Worm (Caenorhabditis elegans): ENCODE results near the gene F36H5.4.
"Not testable (repeated sequence)": the region's sequence is repeated elsewhere in the genome, so short reads cannot be mapped to it uniquely, and the experiment has no call there.

The F36H5.4 gene

DNA sequence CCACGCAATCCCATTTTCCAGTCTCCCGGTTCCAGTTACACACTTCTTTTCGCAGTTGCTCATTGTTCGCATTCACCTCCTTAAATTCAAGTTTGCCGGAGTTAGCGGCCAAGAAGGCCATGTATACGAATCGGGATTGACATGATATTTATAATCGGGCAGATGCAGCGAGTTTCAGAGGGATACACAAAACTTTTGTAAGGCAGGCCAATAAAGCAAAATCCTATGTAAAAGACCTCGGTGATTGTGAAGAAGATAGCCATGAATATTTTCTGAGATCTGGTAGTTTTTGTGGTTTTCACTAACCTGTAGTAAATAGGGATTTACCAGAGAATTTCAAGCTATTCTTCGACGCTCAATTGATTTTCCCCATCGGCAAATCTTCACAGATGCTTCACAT lies 5.1 kb downstream of the F36H5.4 start:
- TF ChIP-seq elt-1 (tag; optimal IDR thresholded peaks at IDR 0.05) (no peak), sea-2 (GFP tag; optimal IDR thresholded peaks at IDR 0.05) (no peak), fkh-10 (GFP tag; optimal IDR thresholded peaks at IDR 0.05) (no peak), nhr-67 (tag; optimal IDR thresholded peaks at IDR 0.05) (no peak), nhr-28 (tag; optimal IDR thresholded peaks at IDR 0.05) (no peak), fkh-2 (tag; optimal IDR thresholded peaks at IDR 0.05) (no peak), ceh-9 (tag; optimal IDR thresholded peaks at IDR 0.05) (no peak), mml-1 (tag; optimal IDR thresholded peaks at IDR 0.05) (no peak)

DNA sequence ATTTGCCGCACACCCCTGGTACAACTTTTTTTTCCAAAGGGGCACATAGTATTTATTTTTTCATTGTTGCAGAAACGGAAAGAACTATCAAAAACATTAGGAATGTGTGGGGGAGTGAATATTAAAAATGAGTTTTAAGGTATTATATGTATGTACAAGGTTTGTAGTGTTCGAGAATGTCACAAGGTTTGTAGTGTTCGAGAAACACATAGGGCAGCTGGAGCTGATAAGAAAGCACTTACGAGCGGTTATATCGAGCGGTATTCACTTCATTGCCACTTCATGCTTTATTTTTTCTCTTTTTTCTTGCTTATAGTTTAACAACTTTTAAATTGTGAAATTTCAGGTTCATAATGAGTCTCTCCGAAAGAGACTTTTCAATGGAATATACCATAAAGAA lies 5.8 kb downstream of the F36H5.4 start:
- peak; percentile 75 for TF ChIP-seq elt-2 (tag; optimal IDR thresholded peaks at IDR 0.05)
- peak; percentile 39 for TF ChIP-seq pqm-1 (tag; optimal IDR thresholded peaks at IDR 0.05)

ce11 chrII:1771347-1771746 lies 9.7 kb downstream of the F36H5.4 start, which contains the start of gene math-26:
TSS of gene math-26 (plus strand) at chrII:1771647.
- TF ChIP-seq elt-2 (tag; optimal IDR thresholded peaks at IDR 0.05), result peak; percentile 21

- TF ChIP-seq ceh-28 (tag; optimal IDR thresholded peaks at IDR 0.05) (no peak), fos-1 (tag; optimal IDR thresholded peaks at IDR 0.05) (no peak), jun-1 (tag; optimal IDR thresholded peaks at IDR 0.05) (no peak), lsy-12 (tag; optimal IDR thresholded peaks at IDR 0.05) (no peak), R02D3.7 (tag; optimal IDR thresholded peaks at IDR 0.05) (no peak), nhr-237 (tag; optimal IDR thresholded peaks at IDR 0.05) (no peak), egl-5 (tag; optimal IDR thresholded peaks at IDR 0.05) (no peak), elt-1 (tag; optimal IDR thresholded peaks at IDR 0.05) (no peak), unc-62 (GFP tag; optimal IDR thresholded peaks at IDR 0.05) (no peak), ceh-16 (tag; optimal IDR thresholded peaks at IDR 0.05) (no peak), eor-1 (tag; optimal IDR thresholded peaks at IDR 0.05) (no peak), pqm-1 (tag; optimal IDR thresholded peaks at IDR 0.05) (no peak), egl-27 (tag; optimal IDR thresholded peaks at IDR 0.05) (no peak), tbx-2 (tag; optimal IDR thresholded peaks at IDR 0.05) (no peak), hmg-11 (tag; optimal IDR thresholded peaks at IDR 0.05) (no peak), daf-12 (tag; optimal IDR thresholded peaks at IDR 0.05) (no peak), ZK546.5 (tag; optimal IDR thresholded peaks at IDR 0.05) (no peak), elt-2 (tag; optimal IDR thresholded peaks at IDR 0.05) (no peak), ztf-4 (tag; optimal IDR thresholded peaks at IDR 0.05) (no peak), lin-15B (tag; optimal IDR thresholded peaks at IDR 0.05) (no peak)
These were observed 10.1 kb downstream of the F36H5.4 start, which contains the start of gene math-3 for ce11 chrII:1771785-1772184. TSS of gene math-3 (plus strand) at chrII:1772085.

DNA sequence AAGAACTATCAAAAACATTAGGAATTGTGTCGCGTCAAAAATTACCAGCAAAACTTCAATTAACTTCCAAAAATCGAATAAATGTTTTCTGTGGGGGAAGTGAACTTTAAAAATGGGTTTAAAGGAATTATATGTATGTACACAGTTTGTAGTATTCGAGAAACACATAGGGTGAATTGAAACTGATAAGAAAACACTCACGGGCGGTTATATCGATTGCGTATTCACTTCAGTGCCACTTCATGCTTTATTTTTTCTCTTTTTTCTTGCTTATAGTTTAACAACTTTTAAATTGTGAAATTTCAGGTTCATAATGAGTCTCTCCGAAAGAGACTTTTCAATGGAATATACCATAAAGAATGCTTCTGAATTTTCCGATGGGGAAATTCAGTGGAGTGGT lies 13.6 kb downstream of the F36H5.4 start, which contains the start of gene F36H5.14:
Gene F36H5.14 (plus strand): TSS at position 301 of the 400 bp plus-strand sequence.
- not testable (repeated sequence) for TF ChIP-seq ceh-16, ceh-28, lin-15B (tag; optimal IDR thresholded peaks at IDR 0.05)

ce11 chrII:1782474-1782873 lies 20.8 kb downstream of the F36H5.4 start, which contains the start of gene math-4:
TSS of gene math-4 (minus strand) at chrII:1782574.
- TF ChIP-seq sea-2 (GFP tag; optimal IDR thresholded peaks at IDR 0.05), result no peak
- peak; percentile 12 for TF ChIP-seq elt-2 (tag; optimal IDR thresholded peaks at IDR 0.05)

- no peak for TF ChIP-seq egl-5 (tag; optimal IDR thresholded peaks at IDR 0.05)
- TF ChIP-seq pha-4 (tag; optimal IDR thresholded peaks at IDR 0.05), result no peak
- no peak for TF ChIP-seq ztf-11 (tag; optimal IDR thresholded peaks at IDR 0.05)
- no peak for TF ChIP-seq ztf-4 (tag; optimal IDR thresholded peaks at IDR 0.05)
- no peak for TF ChIP-seq nhr-43 (tag; optimal IDR thresholded peaks at IDR 0.05; ENCODE audit: poor library complexity, severe bottlenecking)
- no peak for TF ChIP-seq nhr-23 (tag; optimal IDR thresholded peaks at IDR 0.05)
- no peak for TF ChIP-seq ceh-9 (tag; optimal IDR thresholded peaks at IDR 0.05)
- no peak for TF ChIP-seq nhr-237 (tag; optimal IDR thresholded peaks at IDR 0.05)
- TF ChIP-seq lin-15B (tag; optimal IDR thresholded peaks at IDR 0.05), result no peak
- TF ChIP-seq hmg-11 (tag; optimal IDR thresholded peaks at IDR 0.05), result no peak
- no peak for TF ChIP-seq snpc-4 (tag; optimal IDR thresholded peaks at IDR 0.05)
- no peak for TF ChIP-seq elt-3 (tag; optimal IDR thresholded peaks at IDR 0.05)
- TF ChIP-seq unc-39 (tag; optimal IDR thresholded peaks at IDR 0.05), result no peak
These were observed 23.1 kb downstream of the F36H5.4 start, which contains the start of gene C08F1.11 for ce11 chrII:1784799-1785198. TSS of gene C08F1.11 (minus strand) at chrII:1784899.
